Worm (Caenorhabditis elegans) whole organism, young adult: ENCODE data around the gene T23F11.11.

Source experiments
- D2030.7 ChIP-seq: fragments of 200-800 bp; sonication (Bioruptor generic); IDR thresholded peaks from 2 replicates; pipeline ENCODE4 v1.3.6; 2022; ENCODE audit warnings: missing genetic modification reagents, missing genetic modification characterization, missing compliant biosample characterization
- F10E7.11 ChIP-seq: sonication (generic microtip); optimal IDR thresholded peaks from 2 replicates; lab custom pipeline; 2017; ENCODE audit warnings: mild to moderate bottlenecking, missing genetic modification characterization, moderate library complexity, missing compliant biosample characterization
- T07F8.4 ChIP-seq: sonication (generic microtip); optimal IDR thresholded peaks from 2 replicates; lab custom pipeline; 2016; ENCODE audit warnings: mild to moderate bottlenecking, missing genetic modification characterization, moderate library complexity, missing compliant biosample characterization
- ama-1 ChIP-seq, 3 experiments: fragments of 150-350 bp in 1 of 3; sonication (generic microtip) in 2 of 3; optimal IDR thresholded peaks; 2 replicates each; lab custom pipeline; 2014 to 2018; ENCODE audit warnings: missing biosample characterization in 2 of 3, missing genetic modification characterization in 2 of 3, missing genetic modification reagents in 2 of 3
- egl-44 ChIP-seq: fragments of 200-800 bp; sonication (Bioruptor generic); IDR thresholded peaks from 2 replicates; pipeline ENCODE4 v1.3.6; 2022; ENCODE audit warnings: missing genetic modification reagents, missing genetic modification characterization, missing compliant biosample characterization
- egrh-3 ChIP-seq: fragments of 200-800 bp; sonication (Bioruptor generic); IDR thresholded peaks from 2 replicates; pipeline ENCODE4 v1.3.6; 2022; ENCODE audit warnings: missing genetic modification reagents, missing genetic modification characterization, missing compliant biosample characterization
- lsy-27 ChIP-seq: sonication (generic microtip); optimal IDR thresholded peaks from 2 replicates; lab custom pipeline; 2017; ENCODE audit warnings: missing genetic modification characterization, mild to moderate bottlenecking, missing compliant biosample characterization, antibody characterized with exemption, missing genotype, borderline replicate concordance; ENCODE audit not compliant: insufficient read depth
- madf-8 ChIP-seq: fragments of 200-800 bp; sonication (Bioruptor generic); conservative IDR thresholded peaks from 2 replicates; pipeline ENCODE4 v1.3.6; 2022; ENCODE audit warnings: missing genetic modification reagents, missing genetic modification characterization, missing compliant biosample characterization
- mel-28 ChIP-seq: sonication (generic microtip); optimal IDR thresholded peaks from 2 replicates; lab custom pipeline; 2016; ENCODE audit warnings: borderline replicate concordance, mild to moderate bottlenecking, missing genetic modification characterization, missing compliant biosample characterization
- nfyb-1 ChIP-seq: fragments of 200-800 bp; sonication (Bioruptor generic); IDR thresholded peaks from 2 replicates; pipeline ENCODE4 v1.3.6; 2022; ENCODE audit warnings: missing genetic modification reagents, missing genetic modification characterization, missing compliant biosample characterization
- pha-4 ChIP-seq: fragments of 150-350 bp; sonication (generic microtip); optimal IDR thresholded peaks from 2 replicates; lab custom pipeline; 2014; ENCODE audit warnings: missing biosample characterization, missing genetic modification reagents, missing genetic modification characterization
- snpc-4 ChIP-seq, 5 experiments: fragments of 150-350 bp in 1 of 5; sonication (generic microtip) in 4 of 5; optimal IDR thresholded peaks; 2 replicates each; lab custom pipeline; 2014 to 2018; ENCODE audit warnings: missing genetic modification characterization in 5 of 5, missing biosample characterization in 3 of 5, antibody characterized with exemption in 2 of 5, mild to moderate bottlenecking in 2 of 5, missing compliant biosample characterization in 2 of 5, missing genotype in 2 of 5, moderate library complexity in 2 of 5, missing genetic modification reagents in 1 of 5
- somi-1 ChIP-seq: fragments of 200-800 bp; sonication (Bioruptor generic); optimal IDR thresholded peaks from 2 replicates; lab custom pipeline; 2018; ENCODE audit warnings: mild to moderate bottlenecking, missing genetic modification characterization, missing compliant biosample characterization
- unc-62 ChIP-seq: fragments of 150-350 bp; optimal IDR thresholded peaks from 2 replicates; lab custom pipeline; 2014; ENCODE audit warnings: missing biosample characterization, missing genetic modification reagents, missing genetic modification characterization

DNA sequence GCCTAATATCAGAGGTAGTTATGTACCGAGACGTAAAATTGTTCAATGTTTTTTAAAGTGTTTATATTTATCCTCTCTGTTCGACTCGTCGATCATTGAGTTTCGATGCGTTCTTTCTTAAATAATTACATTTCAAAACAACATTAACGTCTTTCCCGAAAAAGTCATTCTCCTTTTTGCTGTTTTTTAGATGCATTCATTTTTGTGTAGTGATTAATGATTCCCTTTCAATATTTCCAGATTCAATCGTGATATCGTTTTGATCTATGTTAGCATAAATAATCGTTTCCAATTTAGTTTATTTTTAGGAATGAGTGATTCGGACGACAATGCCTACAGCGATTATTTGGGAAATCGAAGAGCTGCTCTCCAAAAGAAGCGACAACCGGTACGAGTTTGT is 22.3 kb upstream of the T23F11.11 start, which contains the start of gene T04A8.8:
- TF ChIP-seq ama-1 (optimal IDR thresholded peaks at IDR 0.05; lab: Kevin White, UChicago), result no peak
- TF ChIP-seq ama-1 (GFP tag; optimal IDR thresholded peaks at IDR 0.05; lab: Kevin White, UChicago), result no peak
- TF ChIP-seq lsy-27 (tag; lab: Kevin White, UChicago), result no peak
- TF ChIP-seq unc-62 (GFP tag; lab: Kevin White, UChicago), result no peak
- TF ChIP-seq mel-28 (tag; lab: Kevin White, UChicago), result no peak
- no peak for TF ChIP-seq egl-44 (GFP tag; lab: Robert Waterston, UW)
- no peak for TF ChIP-seq nfyb-1 (GFP tag; lab: Robert Waterston, UW)
- TF ChIP-seq T07F8.4 (tag; lab: Kevin White, UChicago), result no peak
- TF ChIP-seq snpc-4 (GFP tag; optimal IDR thresholded peaks at IDR 0.05; lab: Kevin White, UChicago), result no peak
- no peak for TF ChIP-seq snpc-4 (tag; optimal IDR thresholded peaks at IDR 0.05; lab: Kevin White, UChicago)
- no peak for TF ChIP-seq D2030.7 (GFP tag; lab: Robert Waterston, UW)
- TF ChIP-seq pha-4, result no peak
- no peak for TF ChIP-seq F10E7.11 (tag; lab: Kevin White, UChicago)
- TF ChIP-seq egrh-3 (GFP tag; lab: Robert Waterston, UW), result no peak
- TF ChIP-seq madf-8 (GFP tag; lab: Robert Waterston, UW), result no peak
- TF ChIP-seq somi-1 (GFP tag; lab: Kevin White, UChicago), result no peak
